Worm (Caenorhabditis elegans) whole organism, L1 larva: ENCODE results near the gene cyn-4.

ENCODE experiments used
- C04F5.9 ChIP-seq: sonication (generic microtip); optimal IDR thresholded peaks from 2 replicates; lab custom pipeline; 2016; ENCODE audit warnings: missing genetic modification characterization, missing compliant biosample characterization
- C34B4.2 ChIP-seq: sonication (generic microtip); optimal IDR thresholded peaks from 2 replicates; lab custom pipeline; 2017; ENCODE audit warnings: mild to moderate bottlenecking, missing genetic modification characterization, missing compliant biosample characterization
- F16B12.6 ChIP-seq: fragments of 150-350 bp; optimal IDR thresholded peaks from 2 replicates; lab custom pipeline; 2014; ENCODE audit warnings: missing biosample characterization, missing genetic modification characterization
- alr-1 ChIP-seq: fragments of 200-800 bp; sonication (Bioruptor generic); optimal IDR thresholded peaks from 2 replicates; lab custom pipeline; 2018; ENCODE audit warnings: borderline replicate concordance, mild to moderate bottlenecking, missing genetic modification characterization, missing compliant biosample characterization
- aly-2 ChIP-seq: fragments of 150-350 bp; optimal IDR thresholded peaks from 2 replicates; lab custom pipeline; 2014; ENCODE audit warnings: missing biosample characterization, missing genetic modification characterization
- dpl-1 ChIP-seq, 3 experiments: fragments of 150-350 bp in 2 of 3; sonication (generic microtip) in 1 of 3; optimal IDR thresholded peaks; 2 replicates each; lab custom pipeline; 2014 to 2017; ENCODE audit warnings: missing biosample characterization in 3 of 3, missing genetic modification characterization in 3 of 3, missing genetic modification reagents in 3 of 3
- efl-3 ChIP-seq: fragments of 200-800 bp; sonication (Bioruptor generic); optimal IDR thresholded peaks from 2 replicates; lab custom pipeline; 2018; ENCODE audit warnings: mild to moderate bottlenecking, missing genetic modification characterization, missing compliant biosample characterization
- egl-13 ChIP-seq: sonication (generic microtip); optimal IDR thresholded peaks from 2 replicates; lab custom pipeline; 2016; ENCODE audit warnings: missing genotype, missing genetic modification reagents, missing genetic modification characterization, missing compliant biosample characterization
- egl-27 ChIP-seq, 2 experiments: fragments of 150-350 bp in 1 of 2; sonication (generic microtip); optimal IDR thresholded peaks; 3 replicates each; lab custom pipeline; 2017 to 2018; ENCODE audit warnings: missing biosample characterization in 2 of 2, missing genetic modification characterization in 2 of 2, missing genetic modification reagents in 2 of 2
- elt-2 ChIP-seq: sonication (generic microtip); optimal IDR thresholded peaks from 2 replicates; lab custom pipeline; 2016; ENCODE audit warnings: missing genetic modification characterization, mild to moderate bottlenecking, inconsistent platforms, missing compliant biosample characterization, missing genetic modification reagents
- elt-3 ChIP-seq, 6 experiments: fragments of 150-350 bp in 1 of 6; sonication (generic microtip); optimal IDR thresholded peaks; 2 replicates each; lab custom pipeline; 2017 to 2018; ENCODE audit warnings: missing biosample characterization in 6 of 6, missing genetic modification characterization in 6 of 6, inconsistent platforms in 1 of 6
- fkh-10 ChIP-seq: sonication (generic microtip); optimal IDR thresholded peaks from 2 replicates; lab custom pipeline; 2017; ENCODE audit warnings: missing biosample characterization, missing genetic modification reagents, missing genetic modification characterization
- fos-1 ChIP-seq: fragments of 150-350 bp; optimal IDR thresholded peaks from 2 replicates; lab custom pipeline; 2014; ENCODE audit warnings: missing biosample characterization, missing genetic modification characterization
- hlh-4 ChIP-seq: sonication (generic microtip); optimal IDR thresholded peaks from 2 replicates; lab custom pipeline; 2016; ENCODE audit warnings: mild to moderate bottlenecking, missing genetic modification characterization, missing compliant biosample characterization
- jun-1 ChIP-seq: fragments of 150-350 bp; optimal IDR thresholded peaks from 2 replicates; lab custom pipeline; 2014; ENCODE audit warnings: missing biosample characterization, missing genetic modification reagents, missing genetic modification characterization
- lin-15B ChIP-seq: fragments of 150-350 bp; sonication (generic microtip); optimal IDR thresholded peaks from 3 replicates; lab custom pipeline; 2014; ENCODE audit warnings: missing biosample characterization, missing genetic modification characterization
- lin-35 ChIP-seq, 2 experiments: fragments of 150-350 bp; optimal IDR thresholded peaks; 2 replicates each; lab custom pipeline; 2014; ENCODE audit warnings: missing biosample characterization in 2 of 2, missing genetic modification characterization in 2 of 2, missing genetic modification reagents in 2 of 2
- lin-39 ChIP-seq: fragments of 150-350 bp; optimal IDR thresholded peaks from 2 replicates; lab custom pipeline; 2014; ENCODE audit warnings: missing biosample characterization, missing genetic modification reagents, missing genetic modification characterization
- lir-3 ChIP-seq: sonication (generic microtip); optimal IDR thresholded peaks from 2 replicates; lab custom pipeline; 2016; ENCODE audit warnings: mild to moderate bottlenecking, missing genetic modification characterization, moderate library complexity, missing compliant biosample characterization; ENCODE audit not compliant: poor library complexity
- lsy-2 ChIP-seq, 2 experiments: fragments of 150-350 bp; optimal IDR thresholded peaks; 2 replicates each; lab custom pipeline; 2014; ENCODE audit warnings: missing biosample characterization in 2 of 2, missing genetic modification characterization in 2 of 2
- mab-9 ChIP-seq: fragments of 200-800 bp; sonication (Bioruptor generic); IDR thresholded peaks from 2 replicates; pipeline ENCODE4 v1.3.6; 2022; ENCODE audit warnings: missing genetic modification reagents, missing genetic modification characterization, missing compliant biosample characterization
- mdl-1 ChIP-seq, 2 experiments: fragments of 150-350 bp; optimal IDR thresholded peaks; 2 replicates each; lab custom pipeline; 2014 to 2017; ENCODE audit warnings: missing biosample characterization in 2 of 2, missing genetic modification characterization in 2 of 2, inconsistent platforms in 1 of 2
- mef-2 ChIP-seq: fragments of 150-350 bp; optimal IDR thresholded peaks from 2 replicates; lab custom pipeline; 2014; ENCODE audit warnings: missing biosample characterization, missing genetic modification characterization
- nhr-11 ChIP-seq: fragments of 150-350 bp; optimal IDR thresholded peaks from 2 replicates; lab custom pipeline; 2014; ENCODE audit warnings: missing biosample characterization, missing genetic modification characterization
- nhr-20 ChIP-seq: sonication (generic microtip); optimal IDR thresholded peaks from 2 replicates; lab custom pipeline; 2016; ENCODE audit warnings: mild to moderate bottlenecking, missing genetic modification characterization, missing compliant biosample characterization
- nhr-237 ChIP-seq: fragments of 150-350 bp; optimal IDR thresholded peaks from 2 replicates; lab custom pipeline; 2014; ENCODE audit warnings: missing biosample characterization, missing genetic modification characterization
- nhr-28 ChIP-seq: fragments of 150-350 bp; optimal IDR thresholded peaks from 2 replicates; lab custom pipeline; 2014; ENCODE audit warnings: missing biosample characterization, missing genetic modification characterization
- nhr-47 ChIP-seq: sonication (generic microtip); optimal IDR thresholded peaks from 2 replicates; lab custom pipeline; 2016; ENCODE audit warnings: mild to moderate bottlenecking, missing genetic modification characterization, moderate library complexity, missing compliant biosample characterization
- nhr-71 ChIP-seq: sonication (generic microtip); optimal IDR thresholded peaks from 2 replicates; lab custom pipeline; 2016; ENCODE audit warnings: mild to moderate bottlenecking, missing genetic modification characterization, moderate library complexity, missing compliant biosample characterization
- nhr-76 ChIP-seq: sonication (generic microtip); optimal IDR thresholded peaks from 2 replicates; lab custom pipeline; 2017; ENCODE audit warnings: missing biosample characterization, missing genetic modification characterization
- nhr-77 ChIP-seq: fragments of 150-350 bp; optimal IDR thresholded peaks from 2 replicates; lab custom pipeline; 2014; ENCODE audit warnings: missing biosample characterization, missing genetic modification characterization
- nhr-90 ChIP-seq: sonication (generic microtip); optimal IDR thresholded peaks from 2 replicates; lab custom pipeline; 2016; ENCODE audit warnings: mild to moderate bottlenecking, missing genetic modification characterization, missing compliant biosample characterization; ENCODE audit not compliant: poor library complexity
- pag-3 ChIP-seq: sonication (generic microtip); optimal IDR thresholded peaks from 2 replicates; lab custom pipeline; 2017; ENCODE audit warnings: missing genetic modification characterization, mild to moderate bottlenecking, missing compliant biosample characterization, antibody characterized with exemption, borderline replicate concordance; ENCODE audit not compliant: insufficient read depth
- pax-3 ChIP-seq: fragments of 200-800 bp; sonication (Bioruptor generic); optimal IDR thresholded peaks from 2 replicates; lab custom pipeline; 2018; ENCODE audit warnings: mild to moderate bottlenecking, missing genetic modification characterization, moderate library complexity, missing compliant biosample characterization
- rnt-1 ChIP-seq: sonication (generic microtip); optimal IDR thresholded peaks from 2 replicates; lab custom pipeline; 2016; ENCODE audit warnings: mild to moderate bottlenecking, missing genetic modification characterization, moderate library complexity, missing compliant biosample characterization
- skn-1 ChIP-seq: fragments of 150-350 bp; optimal IDR thresholded peaks from 2 replicates; lab custom pipeline; 2014; ENCODE audit warnings: missing biosample characterization, missing genetic modification characterization
- sox-4 ChIP-seq: sonication (generic microtip); optimal IDR thresholded peaks from 2 replicates; lab custom pipeline; 2016; ENCODE audit warnings: missing genetic modification characterization, missing compliant biosample characterization
- swsn-7 ChIP-seq: sonication (generic microtip); optimal IDR thresholded peaks from 2 replicates; lab custom pipeline; 2016; ENCODE audit warnings: missing genetic modification characterization, missing compliant biosample characterization
- tbx-2 ChIP-seq: sonication (generic microtip); optimal IDR thresholded peaks from 2 replicates; lab custom pipeline; 2016; ENCODE audit warnings: missing genetic modification characterization, missing compliant biosample characterization
- tlp-1 ChIP-seq: fragments of 150-350 bp; optimal IDR thresholded peaks from 2 replicates; lab custom pipeline; 2014; ENCODE audit warnings: missing biosample characterization, missing genetic modification characterization
- unc-130 ChIP-seq: fragments of 150-350 bp; optimal IDR thresholded peaks from 2 replicates; lab custom pipeline; 2017; ENCODE audit warnings: missing biosample characterization, missing genetic modification characterization, inconsistent platforms
- unc-30 ChIP-seq: sonication (generic microtip); optimal IDR thresholded peaks from 2 replicates; lab custom pipeline; 2017; ENCODE audit warnings: missing biosample characterization, missing genetic modification characterization
- unc-62 ChIP-seq: fragments of 150-350 bp; optimal IDR thresholded peaks from 2 replicates; lab custom pipeline; 2014; ENCODE audit warnings: missing biosample characterization, missing genetic modification reagents, missing genetic modification characterization
- vab-15 ChIP-seq: sonication (generic microtip); optimal IDR thresholded peaks from 2 replicates; lab custom pipeline; 2017; ENCODE audit warnings: missing genotype, mild to moderate bottlenecking, missing genetic modification characterization, missing compliant biosample characterization
- xbp-1 ChIP-seq: sonication (generic microtip); optimal IDR thresholded peaks from 2 replicates; lab custom pipeline; 2016; ENCODE audit warnings: missing genetic modification characterization, missing compliant biosample characterization
- zag-1 ChIP-seq: fragments of 150-350 bp; optimal IDR thresholded peaks from 2 replicates; lab custom pipeline; 2014; ENCODE audit warnings: missing biosample characterization, missing genetic modification characterization
- zip-4 ChIP-seq: fragments of 200-800 bp; sonication (Bioruptor generic); optimal IDR thresholded peaks from 2 replicates; lab custom pipeline; 2018; ENCODE audit warnings: mild to moderate bottlenecking, missing genetic modification characterization, moderate library complexity, missing compliant biosample characterization
- ztf-11 ChIP-seq, 2 experiments: sonication (generic microtip); optimal IDR thresholded peaks; 2 replicates each; lab custom pipeline; 2016 to 2017; ENCODE audit warnings: missing genetic modification characterization in 2 of 2, missing biosample characterization in 1 of 2, missing compliant biosample characterization in 1 of 2
- ztf-4 ChIP-seq: fragments of 150-350 bp; optimal IDR thresholded peaks from 2 replicates; lab custom pipeline; 2014; ENCODE audit warnings: missing biosample characterization, missing genetic modification characterization

The cyn-4 gene

ce11 chrII:10852880-10853279, 19.5 kb downstream of the cyn-4 start:
- no peak for TF ChIP-seq elt-3 (tag; optimal IDR thresholded peaks at IDR 0.05; lab: Kevin White, UChicago)
- TF ChIP-seq sox-4 (tag; lab: Kevin White, UChicago), result no peak
- no peak for TF ChIP-seq mdl-1 (tag; optimal IDR thresholded peaks at IDR 0.05; lab: Kevin White, UChicago)
- TF ChIP-seq tlp-1 (tag; lab: Kevin White, UChicago), result no peak
- TF ChIP-seq ztf-4 (tag; lab: Kevin White, UChicago), result no peak
- TF ChIP-seq vab-15 (tag; lab: Kevin White, UChicago), result no peak
- no peak for TF ChIP-seq elt-2 (tag; lab: Kevin White, UChicago)
- TF ChIP-seq alr-1 (tag; lab: Kevin White, UChicago), result no peak
- no peak for TF ChIP-seq lin-35 (GFP tag; optimal IDR thresholded peaks at IDR 0.05; lab: Kevin White, UChicago)
- TF ChIP-seq C04F5.9 (tag; lab: Kevin White, UChicago), result no peak
- TF ChIP-seq dpl-1 (GFP tag; optimal IDR thresholded peaks at IDR 0.05; lab: Kevin White, UChicago), result no peak
- no peak for TF ChIP-seq efl-3
- no peak for TF ChIP-seq lsy-2 (tag; optimal IDR thresholded peaks at IDR 0.05; lab: Kevin White, UChicago)
- no peak for TF ChIP-seq pag-3 (tag; lab: Kevin White, UChicago)
- no peak for TF ChIP-seq swsn-7 (tag; lab: Kevin White, UChicago)
- TF ChIP-seq unc-30 (tag; lab: Kevin White, UChicago), result no peak

DNA sequence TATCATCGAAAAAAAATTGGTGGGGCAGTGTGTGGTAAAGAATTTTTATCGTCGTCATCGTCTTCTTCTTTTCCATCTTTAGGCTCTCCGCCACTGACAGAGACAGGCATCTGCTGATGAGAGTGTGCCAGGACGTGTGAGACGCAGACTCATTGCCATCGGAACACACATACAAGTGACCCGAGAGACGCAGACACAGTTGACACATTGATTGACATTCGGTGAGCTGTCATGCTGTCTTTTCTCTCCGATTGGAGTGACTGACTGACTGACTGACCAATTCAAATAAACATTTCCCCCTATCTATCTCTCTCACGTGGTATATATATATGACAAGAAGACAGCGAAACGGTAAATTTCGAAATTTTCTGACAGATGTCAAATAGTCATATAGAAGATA, 21.3 kb downstream of the cyn-4 start:
- TF ChIP-seq jun-1 (tag; lab: Kevin White, UChicago) (peak; percentile 47), zag-1 (tag; lab: Kevin White, UChicago) (no peak), unc-130 (no peak), mdl-1 (tag; optimal IDR thresholded peaks at IDR 0.05; lab: Kevin White, UChicago) (peak in 1 of 2 experiments; percentile 69), C34B4.2 (tag; lab: Kevin White, UChicago) (no peak), egl-27 (tag; optimal IDR thresholded peaks at IDR 0.05; lab: Kevin White, UChicago) (no peak), fos-1 (tag; lab: Kevin White, UChicago) (no peak), lin-39 (tag; lab: Kevin White, UChicago) (no peak), vab-15 (tag; lab: Kevin White, UChicago) (no peak), nhr-47 (peak; percentile 71), lsy-2 (tag; optimal IDR thresholded peaks at IDR 0.05; lab: Kevin White, UChicago) (peak; percentile 65 to 72), unc-62 (GFP tag; lab: Kevin White, UChicago) (peak; percentile 41), tbx-2 (tag; lab: Kevin White, UChicago) (peak; percentile 83), nhr-28 (tag; lab: Kevin White, UChicago) (no peak), pax-3 (peak; percentile 29), aly-2 (tag; lab: Kevin White, UChicago) (no peak), nhr-77 (tag; lab: Kevin White, UChicago) (peak; percentile 22), zip-4 (GFP tag; lab: Kevin White, UChicago) (no peak), nhr-237 (tag; lab: Kevin White, UChicago) (no peak), lir-3 (tag; lab: Kevin White, UChicago) (peak; percentile 51), rnt-1 (tag; lab: Kevin White, UChicago) (peak; percentile 56), efl-3 (no peak), nhr-11 (tag; lab: Kevin White, UChicago) (no peak), skn-1 (tag; lab: Kevin White, UChicago) (peak; percentile 63), fkh-10 (GFP tag; lab: Kevin White, UChicago) (no peak), nhr-71 (peak; percentile 90), F16B12.6 (tag; lab: Kevin White, UChicago) (no peak), ztf-11 (tag; optimal IDR thresholded peaks at IDR 0.05; lab: Kevin White, UChicago) (peak in 1 of 2 experiments; percentile 71), elt-3 (tag; optimal IDR thresholded peaks at IDR 0.05; lab: Kevin White, UChicago) (peak in 2 of 6 experiments; percentile 52 to 78), lin-15B (tag; lab: Kevin White, UChicago) (no peak), egl-13 (tag; lab: Kevin White, UChicago) (peak; percentile 59), pag-3 (tag; lab: Kevin White, UChicago) (no peak), mab-9 (no peak), nhr-90 (tag; lab: Kevin White, UChicago) (peak; percentile 82), ztf-4 (tag; lab: Kevin White, UChicago) (peak; percentile 69), hlh-4 (no peak), nhr-20 (tag; lab: Kevin White, UChicago) (peak; percentile 84), nhr-76 (tag; lab: Kevin White, UChicago) (no peak), xbp-1 (tag; lab: Kevin White, UChicago) (peak; percentile 55), mef-2 (tag; lab: Kevin White, UChicago) (no peak)
